Fruit fly (Drosophila melanogaster) whole organism: ENCODE results near the gene CG32461.

Experiments
- CG8478 ChIP-seq: fragments of >200 bp; optimal IDR thresholded peaks from 2 replicates; lab custom pipeline; 2018; ENCODE audit warnings: inconsistent platforms
- Dll ChIP-seq: fragments of >200 bp; optimal IDR thresholded peaks from 2 replicates; lab custom pipeline; 2017
- EcR ChIP-seq, 2 experiments: fragments of >200 bp; optimal IDR thresholded peaks; 2 replicates each; lab custom pipeline; 2017; ENCODE audit warnings: missing biosample characterization in 2 of 2, missing genetic modification characterization in 2 of 2, missing genetic modification reagents in 2 of 2
- pan ChIP-seq: fragments of >200 bp; optimal IDR thresholded peaks from 2 replicates; lab custom pipeline; 2017
- psq ChIP-seq: fragments of >200 bp; optimal IDR thresholded peaks from 2 replicates; lab custom pipeline; 2017
- usp ChIP-seq: fragments of >200 bp; optimal IDR thresholded peaks from 2 replicates; lab custom pipeline; 2017; ENCODE audit warnings: missing biosample characterization, missing genetic modification characterization, mixed read lengths

CG32461 gene

DNA sequence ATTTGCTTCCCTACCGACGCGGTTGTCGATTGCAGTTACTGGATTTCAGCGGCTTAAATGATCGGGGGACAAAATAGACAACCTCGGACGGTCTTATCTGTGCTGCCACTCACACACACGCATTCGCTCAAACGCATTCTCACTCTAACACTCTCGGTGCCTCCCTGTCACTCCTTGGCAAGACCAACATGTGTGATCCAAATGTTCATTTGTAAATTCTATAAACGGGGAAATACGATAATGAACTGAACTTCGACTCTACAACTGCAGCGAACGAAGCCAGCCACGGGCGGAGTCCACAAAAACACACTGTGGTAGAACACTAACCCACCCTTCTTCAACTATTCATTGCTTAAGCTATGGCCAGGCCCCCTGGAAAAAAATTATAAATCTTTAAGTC, 11.6 kb downstream of the CG32461 start:
- TF ChIP-seq Dll (lab: Kevin White, UChicago): no peak
- no peak for TF ChIP-seq usp (GFP tag; lab: Kevin White, UChicago)
- no peak for TF ChIP-seq pan (lab: Kevin White, UChicago)
- TF ChIP-seq psq (lab: Kevin White, UChicago): no peak
- no peak for TF ChIP-seq EcR (GFP tag; optimal IDR thresholded peaks at IDR 0.05; lab: Kevin White, UChicago)
- no peak for TF ChIP-seq CG8478

DNA sequence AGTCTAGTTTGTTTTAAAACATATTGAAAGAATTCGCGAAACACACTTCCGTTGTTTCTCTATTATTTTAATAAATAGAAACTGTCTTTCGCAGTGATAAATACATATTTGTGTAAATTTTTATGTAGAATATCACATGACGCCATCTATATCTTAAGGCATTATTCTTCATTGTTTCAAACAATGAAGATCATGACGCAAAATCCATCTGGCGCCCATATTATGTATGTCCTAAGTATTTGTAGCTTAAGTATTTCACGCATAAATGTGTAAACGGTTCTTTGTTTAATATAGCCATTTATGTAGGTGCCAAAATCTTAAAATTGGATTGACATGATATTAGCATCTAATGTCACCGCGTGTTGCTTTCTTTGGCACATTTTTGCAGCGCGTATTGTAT, 14.9 kb downstream of the CG32461 start:
- TF ChIP-seq pan (lab: Kevin White, UChicago) (no peak), usp (GFP tag; lab: Kevin White, UChicago) (no peak), CG8478 (no peak), psq (lab: Kevin White, UChicago) (no peak), Dll (lab: Kevin White, UChicago) (no peak), EcR (GFP tag; optimal IDR thresholded peaks at IDR 0.05; lab: Kevin White, UChicago) (no peak)

- TF ChIP-seq psq (lab: Kevin White, UChicago) (no peak), EcR (GFP tag; optimal IDR thresholded peaks at IDR 0.05; lab: Kevin White, UChicago) (no peak), Dll (lab: Kevin White, UChicago) (peak; percentile 83), CG8478 (no peak), usp (GFP tag; lab: Kevin White, UChicago) (no peak), pan (lab: Kevin White, UChicago) (no peak)
These were observed 45.1 kb downstream of the CG32461 start, which contains the start of gene CG12768 for dm6 chr3L:22909914-22910541. Gene CG12768 (plus strand): TSS chr3L:22910491.

- no peak for TF ChIP-seq pan (lab: Kevin White, UChicago)
- TF ChIP-seq psq (lab: Kevin White, UChicago): no peak
- no peak for TF ChIP-seq usp (GFP tag; lab: Kevin White, UChicago)
- TF ChIP-seq Dll (lab: Kevin White, UChicago): no peak
- no peak for TF ChIP-seq CG8478
- no peak for TF ChIP-seq EcR (GFP tag; optimal IDR thresholded peaks at IDR 0.05; lab: Kevin White, UChicago)
These were observed 45.7 kb downstream of the CG32461 start for dm6 chr3L:22909325-22909904.
